Fruit fly (Drosophila melanogaster) whole organism, embryonic: ENCODE measurements around the gene Pez.

Source experiments
- CG10543 ChIP-seq: fragments of 200-800 bp; sonication (Bioruptor generic); optimal IDR thresholded peaks from 3 replicates; lab custom pipeline; 2017; ENCODE audit warnings: missing biosample characterization, mild to moderate bottlenecking, missing genetic modification characterization, moderate library complexity
- CG12071 ChIP-seq: fragments of 200-800 bp; sonication (Bioruptor generic); optimal IDR thresholded peaks from 3 replicates; lab custom pipeline; 2018; ENCODE audit warnings: missing biosample characterization, mild to moderate bottlenecking, missing genetic modification characterization
- CG14860 ChIP-seq: fragments of 200-800 bp; sonication (Bioruptor generic); IDR thresholded peaks from 3 replicates; pipeline ENCODE4 v1.3.6; 2022; ENCODE audit warnings: missing biosample characterization, missing genetic modification characterization; ENCODE audit not compliant: partially characterized antibody
- CG2129 ChIP-seq: fragments of 200-800 bp; sonication (Bioruptor generic); IDR thresholded peaks from 2 replicates; pipeline ENCODE4 v1.3.6; 2022; ENCODE audit warnings: missing biosample characterization, missing genetic modification characterization; ENCODE audit not compliant: partially characterized antibody
- CG2678 ChIP-seq: fragments of 200-800 bp; sonication (Bioruptor generic); optimal IDR thresholded peaks from 3 replicates; lab custom pipeline; 2019; ENCODE audit warnings: missing biosample characterization, mild to moderate bottlenecking, missing genetic modification characterization, moderate library complexity
- CG4820 ChIP-seq: fragments of 200-800 bp; sonication (Bioruptor generic); optimal IDR thresholded peaks from 3 replicates; lab custom pipeline; 2016; ENCODE audit warnings: missing biosample characterization, missing genetic modification characterization
- CG7556 ChIP-seq: fragments of 200-800 bp; sonication (Bioruptor generic); optimal IDR thresholded peaks from 2 replicates; lab custom pipeline; 2017; ENCODE audit warnings: missing biosample characterization, mild to moderate bottlenecking, missing genetic modification characterization
- CG8388 ChIP-seq: fragments of 200-800 bp; sonication (Bioruptor generic); optimal IDR thresholded peaks from 2 replicates; lab custom pipeline; 2019; ENCODE audit warnings: missing biosample characterization, mild to moderate bottlenecking, missing genetic modification characterization, moderate library complexity
- CG9932 ChIP-seq: fragments of 200-800 bp; sonication (Bioruptor generic); IDR thresholded peaks from 2 replicates; pipeline ENCODE4 v1.3.6; 2022; ENCODE audit warnings: missing biosample characterization, missing genetic modification characterization
- CHES-1-like ChIP-seq: fragments of 200-800 bp; sonication (Bioruptor generic); optimal IDR thresholded peaks from 2 replicates; lab custom pipeline; 2016; ENCODE audit warnings: missing biosample characterization, missing genetic modification characterization
- Chrac-16 ChIP-seq: fragments of 200-800 bp; sonication (Bioruptor generic); optimal IDR thresholded peaks from 3 replicates; lab custom pipeline; 2016; ENCODE audit warnings: missing biosample characterization, missing genetic modification characterization
- HmgD ChIP-seq: fragments of 200-800 bp; sonication (Bioruptor generic); optimal IDR thresholded peaks from 3 replicates; lab custom pipeline; 2016; ENCODE audit warnings: missing biosample characterization, missing genetic modification characterization
- Hr51 ChIP-seq, 2 experiments: fragments of 200-800 bp; sonication (Bioruptor generic); optimal IDR thresholded peaks; 2 replicates in 1 of 2; 3 replicates in 1 of 2; lab custom pipeline; 2016 to 2018; ENCODE audit warnings: missing biosample characterization in 2 of 2, missing genetic modification characterization in 2 of 2, mild to moderate bottlenecking in 1 of 2, moderate library complexity in 1 of 2
- Lhr ChIP-seq: fragments of 200-800 bp; sonication (Bioruptor generic); optimal IDR thresholded peaks from 3 replicates; lab custom pipeline; 2017; ENCODE audit warnings: mild to moderate bottlenecking, missing biosample characterization, missing genetic modification reagents, missing genetic modification characterization
- Med ChIP-seq: fragments of 200-800 bp; sonication (Bioruptor generic); peaks from one replicate; lab custom pipeline; 2016; ENCODE audit warnings: missing biosample characterization, missing genetic modification characterization, mild to moderate bottlenecking, inconsistent platforms, moderate library complexity
- Mes4 ChIP-seq: fragments of 200-800 bp; sonication (Bioruptor generic); optimal IDR thresholded peaks from 2 replicates; lab custom pipeline; 2016; ENCODE audit warnings: missing biosample characterization, missing genetic modification characterization
- Oli ChIP-seq: fragments of 200-800 bp; sonication (Bioruptor generic); optimal IDR thresholded peaks from 2 replicates; lab custom pipeline; 2018; ENCODE audit warnings: missing biosample characterization, mild to moderate bottlenecking, missing genetic modification characterization, moderate library complexity
- Pdp1 ChIP-seq, 2 experiments: fragments of 200-800 bp; sonication (Bioruptor generic); optimal IDR thresholded peaks; 3 replicates each; lab custom pipeline; 2016; ENCODE audit warnings: missing biosample characterization in 2 of 2, missing genetic modification characterization in 2 of 2, mild to moderate bottlenecking in 1 of 2, moderate library complexity in 1 of 2
- Ptx1 ChIP-seq: fragments of 200-800 bp; sonication (Bioruptor generic); IDR thresholded peaks from 2 replicates; pipeline ENCODE4 v1.3.6; 2022; ENCODE audit warnings: missing biosample characterization, missing genetic modification characterization
- Spps ChIP-seq: fragments of 200-800 bp; sonication (Bioruptor generic); optimal IDR thresholded peaks from 2 replicates; lab custom pipeline; 2018; ENCODE audit warnings: missing biosample characterization, mild to moderate bottlenecking, missing genetic modification characterization
- Xrp1 ChIP-seq: fragments of 200-800 bp; sonication (Bioruptor generic); IDR thresholded peaks from 2 replicates; pipeline ENCODE4 v1.3.6; 2022; ENCODE audit warnings: missing biosample characterization, missing genetic modification characterization
- bsh ChIP-seq, 2 experiments: fragments of 200-800 bp; sonication (Bioruptor generic); optimal IDR thresholded peaks; 2 replicates each; lab custom pipeline; 2017 to 2018; ENCODE audit warnings: mild to moderate bottlenecking in 2 of 2, missing biosample characterization in 2 of 2, missing genetic modification characterization in 2 of 2, moderate library complexity in 1 of 2
- caup ChIP-seq: fragments of 200-800 bp; sonication (Bioruptor generic); optimal IDR thresholded peaks from 3 replicates; lab custom pipeline; 2017; ENCODE audit warnings: missing biosample characterization, mild to moderate bottlenecking, missing genetic modification characterization, moderate library complexity; ENCODE audit not compliant: severe bottlenecking
- chn ChIP-seq: fragments of 200-800 bp; sonication (Bioruptor generic); optimal IDR thresholded peaks from 2 replicates; lab custom pipeline; 2016; ENCODE audit warnings: missing biosample characterization, missing genetic modification characterization
- ci ChIP-seq: fragments of 200-800 bp; sonication (Bioruptor generic); IDR thresholded peaks from 3 replicates; pipeline ENCODE4 v1.3.6; 2022; ENCODE audit warnings: missing biosample characterization, missing genetic modification characterization
- corto ChIP-seq: fragments of 200-800 bp; sonication (Bioruptor generic); optimal IDR thresholded peaks from 2 replicates; lab custom pipeline; 2016; ENCODE audit warnings: missing biosample characterization, mild to moderate bottlenecking, missing genetic modification characterization, moderate library complexity
- dpn ChIP-seq, 2 experiments: fragments of 200-800 bp; sonication (Bioruptor generic); optimal IDR thresholded peaks; 3 replicates each; lab custom pipeline; 2016; ENCODE audit warnings: missing biosample characterization in 2 of 2, missing genetic modification characterization in 2 of 2
- eve ChIP-seq, 2 experiments: fragments of >200 bp; optimal IDR thresholded peaks; 2 replicates each; lab custom pipeline; 2017; ENCODE audit warnings: missing biosample characterization in 2 of 2, missing genetic modification characterization in 2 of 2
- eyg ChIP-seq: fragments of 200-800 bp; sonication (Bioruptor generic); optimal IDR thresholded peaks from 3 replicates; lab custom pipeline; 2016; ENCODE audit warnings: missing biosample characterization, missing genetic modification characterization
- grn ChIP-seq: fragments of 200-800 bp; sonication (Bioruptor generic); optimal IDR thresholded peaks from 3 replicates; lab custom pipeline; 2017; ENCODE audit warnings: missing biosample characterization, missing genetic modification characterization
- hb ChIP-seq: fragments of 200-800 bp; sonication (Bioruptor generic); IDR thresholded peaks from 3 replicates; pipeline ENCODE4 v1.3.6; 2022; ENCODE audit warnings: missing biosample characterization, missing genetic modification characterization; ENCODE audit not compliant: partially characterized antibody
- kah ChIP-seq: fragments of 200-800 bp; sonication (Bioruptor generic); optimal IDR thresholded peaks from 2 replicates; lab custom pipeline; 2018; ENCODE audit warnings: missing biosample characterization, mild to moderate bottlenecking, missing genetic modification characterization
- lilli ChIP-seq: fragments of 200-800 bp; sonication (Bioruptor generic); optimal IDR thresholded peaks from 3 replicates; lab custom pipeline; 2016; ENCODE audit warnings: missing biosample characterization, missing genetic modification characterization
- mld ChIP-seq: fragments of 200-800 bp; sonication (Bioruptor generic); IDR thresholded peaks from 3 replicates; pipeline ENCODE4 v1.3.6; 2022; ENCODE audit warnings: missing biosample characterization, missing genetic modification characterization; ENCODE audit not compliant: partially characterized antibody
- pho ChIP-seq: fragments of 200-800 bp; sonication (Bioruptor generic); optimal IDR thresholded peaks from 2 replicates; lab custom pipeline; 2016; ENCODE audit warnings: missing biosample characterization, missing genetic modification characterization
- pros ChIP-seq: fragments of 200-800 bp; sonication (Bioruptor generic); optimal IDR thresholded peaks from 3 replicates; lab custom pipeline; 2019; ENCODE audit warnings: missing biosample characterization, mild to moderate bottlenecking, missing genetic modification characterization, moderate library complexity
- schlank ChIP-seq: fragments of 200-800 bp; sonication (Bioruptor generic); optimal IDR thresholded peaks from 2 replicates; lab custom pipeline; 2018; ENCODE audit warnings: missing biosample characterization, mild to moderate bottlenecking, missing genetic modification characterization
- scrt ChIP-seq: fragments of 200-800 bp; sonication (Bioruptor generic); optimal IDR thresholded peaks from 2 replicates; lab custom pipeline; 2018; ENCODE audit warnings: missing biosample characterization, mild to moderate bottlenecking, missing genetic modification characterization, moderate library complexity
- seq ChIP-seq: fragments of 200-800 bp; sonication (Bioruptor generic); IDR thresholded peaks from 2 replicates; pipeline ENCODE4 v1.3.6; 2022; ENCODE audit warnings: missing biosample characterization, missing genetic modification characterization
- shn ChIP-seq: fragments of 200-800 bp; sonication (Bioruptor generic); optimal IDR thresholded peaks from 3 replicates; lab custom pipeline; 2016; ENCODE audit warnings: missing biosample characterization, missing genetic modification characterization
- sima ChIP-seq: fragments of 200-800 bp; sonication (Bioruptor generic); optimal IDR thresholded peaks from 2 replicates; lab custom pipeline; 2016; ENCODE audit warnings: missing biosample characterization, missing genetic modification characterization
- slbo ChIP-seq: fragments of 200-800 bp; sonication (Bioruptor generic); IDR thresholded peaks from 2 replicates; pipeline ENCODE4 v1.3.6; 2022; ENCODE audit warnings: missing biosample characterization, missing genetic modification characterization
- ssp ChIP-seq: fragments of 200-800 bp; sonication (Bioruptor generic); IDR thresholded peaks from 2 replicates; pipeline ENCODE4 v1.3.6; 2022; ENCODE audit warnings: missing biosample characterization, missing genetic modification characterization
- tx ChIP-seq: fragments of 200-800 bp; sonication (Bioruptor generic); optimal IDR thresholded peaks from 2 replicates; lab custom pipeline; 2016; ENCODE audit warnings: missing biosample characterization, missing genetic modification characterization
- unpg ChIP-seq: fragments of 200-800 bp; sonication (Bioruptor generic); optimal IDR thresholded peaks from 3 replicates; lab custom pipeline; 2018; ENCODE audit warnings: missing biosample characterization, mild to moderate bottlenecking, missing genetic modification characterization, moderate library complexity
- wek ChIP-seq: fragments of 200-800 bp; sonication (Bioruptor generic); optimal IDR thresholded peaks from 3 replicates; lab custom pipeline; 2018; ENCODE audit warnings: missing biosample characterization, mild to moderate bottlenecking, missing genetic modification characterization, moderate library complexity
- z ChIP-seq: fragments of 200-800 bp; sonication (Bioruptor generic); IDR thresholded peaks from 3 replicates; pipeline ENCODE4 v1.3.6; 2022; ENCODE audit warnings: missing biosample characterization, missing genetic modification characterization

The Pez gene

DNA sequence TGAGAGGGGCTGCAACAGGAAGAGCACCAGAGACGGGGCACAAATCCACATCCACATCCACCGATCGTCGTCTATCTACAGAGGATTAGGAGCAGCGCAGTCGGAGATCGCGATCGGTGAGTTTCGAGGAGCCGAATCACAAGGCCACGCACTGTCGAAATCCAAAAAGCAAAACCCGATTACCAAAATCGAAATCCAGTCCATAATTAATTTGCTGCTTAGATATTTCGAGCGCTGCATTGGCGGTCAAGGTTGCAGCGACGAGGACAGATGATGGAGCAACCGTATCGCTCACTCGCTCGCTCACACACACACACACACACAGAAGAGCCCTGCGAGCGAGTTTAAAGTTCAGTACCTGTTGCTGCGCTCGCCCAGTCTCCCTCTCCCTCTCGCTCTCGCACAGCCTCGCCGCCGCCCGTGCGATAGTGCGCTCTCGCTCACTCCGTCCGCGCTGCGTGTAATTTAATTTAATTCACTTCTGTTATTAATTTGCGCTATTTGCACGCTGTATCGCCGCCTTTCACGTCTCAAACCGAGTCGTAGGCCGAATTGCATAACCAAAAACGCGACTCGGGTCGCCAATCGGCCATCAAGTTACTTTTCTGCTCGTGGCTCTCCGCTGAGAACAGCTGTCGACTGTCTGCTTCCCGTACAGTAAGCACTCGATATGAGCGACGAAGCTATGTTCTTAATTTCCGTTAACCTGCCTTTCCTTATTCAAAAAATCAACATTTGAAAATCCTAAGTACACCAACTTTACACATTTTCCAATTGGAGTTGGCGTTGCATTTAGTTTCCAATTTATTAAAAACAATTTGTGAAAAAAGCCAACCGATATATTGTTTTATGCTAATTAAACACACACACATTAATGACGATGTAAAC, 783 bp upstream of the Pez start (continued):
- TF ChIP-seq Lhr (GFP tag; lab: Kevin White, UChicago) (no peak), eyg (GFP tag; lab: Kevin White, UChicago) (peak; percentile 30), chn (GFP tag; lab: Kevin White, UChicago) (no peak), CG7556 (GFP tag; lab: Kevin White, UChicago) (peak; percentile 22), CG2129 (GFP tag; lab: Robert Waterston, UW) (no peak), corto (no peak), grn (peak; percentile 67), unpg (peak; percentile 44), sima (GFP tag; lab: Kevin White, UChicago) (no peak), seq (GFP tag; lab: Robert Waterston, UW) (0 out of 2 replicates have a peak, but pooled peaks have one; percentile 51), Mes4 (GFP tag; lab: Kevin White, UChicago) (peak; percentile 43), lilli (GFP tag; lab: Kevin White, UChicago) (peak; percentile 46), CG14860 (GFP tag; lab: Robert Waterston, UW) (no peak), CG9932 (GFP tag; lab: Robert Waterston, UW) (peak; percentile 37; the same call in 1 of the 2 replicates), Xrp1 (GFP tag; lab: Robert Waterston, UW) (peak; percentile 47; the same call in 1 of the 2 replicates), CG12071 (GFP tag; lab: Kevin White, UChicago) (peak; percentile 6), pho (GFP tag; lab: Kevin White, UChicago) (peak; percentile 16), CG2678 (peak; percentile 51), slbo (GFP tag; lab: Robert Waterston, UW) (peak; percentile 42; the same call in 1 of the 2 replicates), Chrac-16 (GFP tag; lab: Kevin White, UChicago) (peak; percentile 18), wek (GFP tag; lab: Kevin White, UChicago) (no peak), tx (peak; percentile 44), shn (GFP tag; lab: Kevin White, UChicago) (peak; percentile 54), ci (0 out of 3 replicates have a peak, but pooled peaks have one; percentile 34), CG4820 (GFP tag; lab: Kevin White, UChicago) (peak; percentile 12), mld (GFP tag; lab: Robert Waterston, UW) (peak; percentile 31; the same call in 1 of the 3 replicates), pros (peak; percentile 32), Pdp1 (GFP tag; optimal IDR thresholded peaks at IDR 0.05; lab: Kevin White, UChicago) (peak; percentile 54 to 86), CHES-1-like (GFP tag; lab: Kevin White, UChicago) (peak; percentile 35), HmgD (GFP tag; lab: Kevin White, UChicago) (no peak), CG8388 (peak; percentile 23), hb (no peak), CG10543 (peak; percentile 33), ssp (GFP tag; lab: Robert Waterston, UW) (no peak), schlank (tag; lab: Kevin White, UChicago) (peak; percentile 42), Hr51 (GFP tag; optimal IDR thresholded peaks at IDR 0.05; lab: Kevin White, UChicago) (peak; percentile 3 to 44), dpn (GFP tag; optimal IDR thresholded peaks at IDR 0.05; lab: Kevin White, UChicago) (peak; percentile 9 to 52), caup (GFP tag; lab: Kevin White, UChicago) (peak; percentile 11), scrt (GFP tag; lab: Kevin White, UChicago) (peak; percentile 79), Spps (tag; lab: Kevin White, UChicago) (peak; percentile 21), bsh (GFP tag; optimal IDR thresholded peaks at IDR 0.05; lab: Kevin White, UChicago) (peak; percentile 36 to 67), Oli (peak; percentile 31), Med (GFP tag; lab: Kevin White, UChicago) (peak; percentile 87), Ptx1 (GFP tag; lab: Robert Waterston, UW) (peak; percentile 51), kah (GFP tag; lab: Kevin White, UChicago) (peak; percentile 98), eve (GFP tag; optimal IDR thresholded peaks at IDR 0.05; lab: Kevin White, UChicago) (no peak), z (GFP tag; lab: Robert Waterston, UW) (no peak)
